Worm (Caenorhabditis elegans): Measurements from ENCODE around the gene F55C12.2.

Gene F55C12.2

ce11 chrII:5885966-5886621 is 9.5 kb downstream of the F55C12.2 start:
- TF ChIP-seq nhr-102 (tag; optimal IDR thresholded peaks at IDR 0.05) (peak; percentile 4), F10B5.3 (tag; optimal IDR thresholded peaks at IDR 0.05) (no peak), zip-11 (GFP tag; IDR thresholded peaks at IDR 0.05) (no peak), pha-4 (GFP tag; IDR thresholded peaks at IDR 0.05) (no peak), pha-4 (tag; optimal IDR thresholded peaks at IDR 0.05) (no peak), unc-130 (GFP tag; optimal IDR thresholded peaks at IDR 0.05) (no peak), nhr-6 (tag; optimal IDR thresholded peaks at IDR 0.05) (peak; percentile 52), ceh-28 (tag; optimal IDR thresholded peaks at IDR 0.05) (no peak), lin-15B (tag; optimal IDR thresholded peaks at IDR 0.05) (no peak), Y48G9A.11 (GFP tag; IDR thresholded peaks at IDR 0.05) (no peak), hlh-30 (tag; optimal IDR thresholded peaks at IDR 0.05; ENCODE audit: insufficient read depth) (peak; percentile 59), attf-4 (tag; optimal IDR thresholded peaks at IDR 0.05) (no peak), cey-2 (tag; optimal IDR thresholded peaks at IDR 0.05; ENCODE audit: borderline replicate concordance, insufficient read depth) (peak; percentile 66), R02D3.7 (tag; optimal IDR thresholded peaks at IDR 0.05) (no peak), jun-1 (tag; optimal IDR thresholded peaks at IDR 0.05) (no peak), php-3 (GFP tag; IDR thresholded peaks at IDR 0.05) (no peak), F44E2.7 (GFP tag; IDR thresholded peaks at IDR 0.05) (no peak), ZK337.2 (GFP tag; IDR thresholded peaks at IDR 0.05) (no peak), ceh-32 (tag; optimal IDR thresholded peaks at IDR 0.05; ENCODE audit: poor library complexity) (no peak), nhr-76 (tag; optimal IDR thresholded peaks at IDR 0.05) (no peak), nhr-111 (GFP tag; optimal IDR thresholded peaks at IDR 0.05) (no peak), ama-1 (optimal IDR thresholded peaks at IDR 0.05) (peak; percentile 57), zfp-3 (GFP tag; conservative IDR thresholded peaks at IDR 0.05) (no peak), unc-39 (tag; optimal IDR thresholded peaks at IDR 0.05) (no peak), lim-7 (GFP tag; IDR thresholded peaks at IDR 0.05) (no peak), mdt-29 (GFP tag; IDR thresholded peaks at IDR 0.05) (no peak), dmd-6 (GFP tag; IDR thresholded peaks at IDR 0.05) (peak; percentile 36; the same call in 1 of the 2 replicates), arid-1 (GFP tag; conservative IDR thresholded peaks at IDR 0.05) (no peak), Y75B8A.6 (GFP tag; IDR thresholded peaks at IDR 0.05) (no peak), mes-2 (tag; optimal IDR thresholded peaks at IDR 0.05; ENCODE audit: poor library complexity, severe bottlenecking) (peak; percentile 30), zfp-2 (tag; optimal IDR thresholded peaks at IDR 0.05) (no peak), aha-1 (tag) (peak; percentile 70), ceh-82 (tag; optimal IDR thresholded peaks at IDR 0.05) (no peak), tag-97 (GFP tag; IDR thresholded peaks at IDR 0.05) (no peak), spr-1 (tag; optimal IDR thresholded peaks at IDR 0.05) (no peak), dve-1 (tag; optimal IDR thresholded peaks at IDR 0.05; ENCODE audit: insufficient read depth) (peak; percentile 71), egl-27 (tag; optimal IDR thresholded peaks at IDR 0.05) (no peak), mxl-3 (GFP tag; optimal IDR thresholded peaks at IDR 0.05) (peak; percentile 48), fos-1 (tag; optimal IDR thresholded peaks at IDR 0.05) (no peak), mep-1 (tag; optimal IDR thresholded peaks at IDR 0.05) (peak; percentile 64), lin-13 (GFP tag; optimal IDR thresholded peaks at IDR 0.05) (no peak), saeg-2 (GFP tag; IDR thresholded peaks at IDR 0.05) (no peak), ceh-62 (tag; optimal IDR thresholded peaks at IDR 0.05) (no peak), nhr-77 (tag; optimal IDR thresholded peaks at IDR 0.05) (peak; percentile 10), mdl-1 (tag; optimal IDR thresholded peaks at IDR 0.05) (peak in 1 of 2 experiments; percentile 25), lsy-2 (tag; optimal IDR thresholded peaks at IDR 0.05) (peak; percentile 21 to 32), dpl-1 (GFP tag; optimal IDR thresholded peaks at IDR 0.05) (no peak), lin-39 (tag; optimal IDR thresholded peaks at IDR 0.05) (no peak), ctbp-1 (GFP tag; IDR thresholded peaks at IDR 0.05) (no peak), mxl-2 (GFP tag; conservative IDR thresholded peaks at IDR 0.05) (no peak), nhr-48 (tag; optimal IDR thresholded peaks at IDR 0.05) (peak; percentile 42)
